Worm (Caenorhabditis elegans) whole organism, L1 larva: ENCODE data around the gene sdz-33.

Source experiments
- C16A3.4 ChIP-seq: fragments of 150-350 bp; optimal IDR thresholded peaks from 2 replicates; lab custom pipeline; 2014; ENCODE audit warnings: missing biosample characterization, missing genetic modification characterization
- C34B4.2 ChIP-seq: sonication (generic microtip); optimal IDR thresholded peaks from 2 replicates; lab custom pipeline; 2017; ENCODE audit warnings: mild to moderate bottlenecking, missing genetic modification characterization, missing compliant biosample characterization
- F16B12.6 ChIP-seq: fragments of 150-350 bp; optimal IDR thresholded peaks from 2 replicates; lab custom pipeline; 2014; ENCODE audit warnings: missing biosample characterization, missing genetic modification characterization
- ceh-63 ChIP-seq: fragments of 200-800 bp; sonication (Bioruptor generic); optimal IDR thresholded peaks from 2 replicates; lab custom pipeline; 2018; ENCODE audit warnings: mild to moderate bottlenecking, missing genetic modification characterization, missing compliant biosample characterization
- ceh-8 ChIP-seq: fragments of 200-800 bp; sonication (Bioruptor generic); optimal IDR thresholded peaks from 2 replicates; lab custom pipeline; 2018; ENCODE audit warnings: mild to moderate bottlenecking, missing genetic modification characterization, moderate library complexity, missing compliant biosample characterization
- ceh-88 ChIP-seq: fragments of 200-800 bp; sonication (Bioruptor generic); IDR thresholded peaks from 2 replicates; pipeline ENCODE4 v1.3.6; 2022; ENCODE audit warnings: missing genetic modification characterization, missing compliant biosample characterization
- ces-1 ChIP-seq: fragments of 150-350 bp; optimal IDR thresholded peaks from 2 replicates; lab custom pipeline; 2014; ENCODE audit warnings: missing biosample characterization, missing genetic modification reagents, missing genetic modification characterization
- dsc-1 ChIP-seq: sonication (generic microtip); optimal IDR thresholded peaks from 2 replicates; lab custom pipeline; 2016; ENCODE audit warnings: mild to moderate bottlenecking, missing genetic modification characterization, missing compliant biosample characterization
- egl-13 ChIP-seq: sonication (generic microtip); optimal IDR thresholded peaks from 2 replicates; lab custom pipeline; 2016; ENCODE audit warnings: missing genotype, missing genetic modification reagents, missing genetic modification characterization, missing compliant biosample characterization
- elt-3 ChIP-seq, 6 experiments: fragments of 150-350 bp in 1 of 6; sonication (generic microtip); optimal IDR thresholded peaks; 2 replicates each; lab custom pipeline; 2017 to 2018; ENCODE audit warnings: missing biosample characterization in 6 of 6, missing genetic modification characterization in 6 of 6, inconsistent platforms in 1 of 6
- fkh-10 ChIP-seq: sonication (generic microtip); optimal IDR thresholded peaks from 2 replicates; lab custom pipeline; 2017; ENCODE audit warnings: missing biosample characterization, missing genetic modification reagents, missing genetic modification characterization
- fkh-4 ChIP-seq: sonication (generic microtip); optimal IDR thresholded peaks from 2 replicates; lab custom pipeline; 2016; ENCODE audit warnings: missing compliant biosample characterization, missing genetic modification characterization, borderline replicate concordance
- fkh-8 ChIP-seq: sonication (generic microtip); optimal IDR thresholded peaks from 2 replicates; lab custom pipeline; 2016; ENCODE audit warnings: mild to moderate bottlenecking, missing genetic modification characterization, missing compliant biosample characterization
- lin-14 ChIP-seq: fragments of 200-800 bp; sonication (Bioruptor generic); optimal IDR thresholded peaks from 2 replicates; lab custom pipeline; 2018; ENCODE audit warnings: mild to moderate bottlenecking, missing genetic modification characterization, moderate library complexity, missing compliant biosample characterization
- lin-15B ChIP-seq: fragments of 150-350 bp; sonication (generic microtip); optimal IDR thresholded peaks from 3 replicates; lab custom pipeline; 2014; ENCODE audit warnings: missing biosample characterization, missing genetic modification characterization
- lin-39 ChIP-seq: fragments of 150-350 bp; optimal IDR thresholded peaks from 2 replicates; lab custom pipeline; 2014; ENCODE audit warnings: missing biosample characterization, missing genetic modification reagents, missing genetic modification characterization
- lir-3 ChIP-seq: sonication (generic microtip); optimal IDR thresholded peaks from 2 replicates; lab custom pipeline; 2016; ENCODE audit warnings: mild to moderate bottlenecking, missing genetic modification characterization, moderate library complexity, missing compliant biosample characterization; ENCODE audit not compliant: poor library complexity
- lsy-2 ChIP-seq, 2 experiments: fragments of 150-350 bp; optimal IDR thresholded peaks; 2 replicates each; lab custom pipeline; 2014; ENCODE audit warnings: missing biosample characterization in 2 of 2, missing genetic modification characterization in 2 of 2
- mab-9 ChIP-seq: fragments of 200-800 bp; sonication (Bioruptor generic); IDR thresholded peaks from 2 replicates; pipeline ENCODE4 v1.3.6; 2022; ENCODE audit warnings: missing genetic modification reagents, missing genetic modification characterization, missing compliant biosample characterization
- mdl-1 ChIP-seq, 2 experiments: fragments of 150-350 bp; optimal IDR thresholded peaks; 2 replicates each; lab custom pipeline; 2014 to 2017; ENCODE audit warnings: missing biosample characterization in 2 of 2, missing genetic modification characterization in 2 of 2, inconsistent platforms in 1 of 2
- mef-2 ChIP-seq: fragments of 150-350 bp; optimal IDR thresholded peaks from 2 replicates; lab custom pipeline; 2014; ENCODE audit warnings: missing biosample characterization, missing genetic modification characterization
- nhr-237 ChIP-seq: fragments of 150-350 bp; optimal IDR thresholded peaks from 2 replicates; lab custom pipeline; 2014; ENCODE audit warnings: missing biosample characterization, missing genetic modification characterization
- nhr-28 ChIP-seq: fragments of 150-350 bp; optimal IDR thresholded peaks from 2 replicates; lab custom pipeline; 2014; ENCODE audit warnings: missing biosample characterization, missing genetic modification characterization
- nhr-71 ChIP-seq: sonication (generic microtip); optimal IDR thresholded peaks from 2 replicates; lab custom pipeline; 2016; ENCODE audit warnings: mild to moderate bottlenecking, missing genetic modification characterization, moderate library complexity, missing compliant biosample characterization
- nhr-76 ChIP-seq: sonication (generic microtip); optimal IDR thresholded peaks from 2 replicates; lab custom pipeline; 2017; ENCODE audit warnings: missing biosample characterization, missing genetic modification characterization
- nhr-77 ChIP-seq: fragments of 150-350 bp; optimal IDR thresholded peaks from 2 replicates; lab custom pipeline; 2014; ENCODE audit warnings: missing biosample characterization, missing genetic modification characterization
- nhr-84 ChIP-seq: sonication (generic microtip); optimal IDR thresholded peaks from 2 replicates; lab custom pipeline; 2017; ENCODE audit warnings: missing biosample characterization, missing genetic modification characterization
- nhr-85 ChIP-seq: sonication (generic microtip); peaks from one replicate; lab custom pipeline; 2016; ENCODE audit warnings: missing genetic modification characterization, inconsistent platforms, missing compliant biosample characterization
- pag-3 ChIP-seq: sonication (generic microtip); optimal IDR thresholded peaks from 2 replicates; lab custom pipeline; 2017; ENCODE audit warnings: missing genetic modification characterization, mild to moderate bottlenecking, missing compliant biosample characterization, antibody characterized with exemption, borderline replicate concordance; ENCODE audit not compliant: insufficient read depth
- pqm-1 ChIP-seq: sonication (generic microtip); optimal IDR thresholded peaks from 3 replicates; lab custom pipeline; 2017; ENCODE audit warnings: missing biosample characterization, missing genetic modification characterization
- rnt-1 ChIP-seq: sonication (generic microtip); optimal IDR thresholded peaks from 2 replicates; lab custom pipeline; 2016; ENCODE audit warnings: mild to moderate bottlenecking, missing genetic modification characterization, moderate library complexity, missing compliant biosample characterization
- snu-23 ChIP-seq: sonication (generic microtip); optimal IDR thresholded peaks from 2 replicates; lab custom pipeline; 2016; ENCODE audit warnings: missing genetic modification characterization, missing compliant biosample characterization
- sox-4 ChIP-seq: sonication (generic microtip); optimal IDR thresholded peaks from 2 replicates; lab custom pipeline; 2016; ENCODE audit warnings: missing genetic modification characterization, missing compliant biosample characterization
- sptf-1 ChIP-seq: fragments of 150-350 bp; optimal IDR thresholded peaks from 2 replicates; lab custom pipeline; 2014; ENCODE audit warnings: missing biosample characterization, missing genetic modification characterization
- sup-37 ChIP-seq: fragments of 200-800 bp; sonication (Bioruptor generic); optimal IDR thresholded peaks from 2 replicates; lab custom pipeline; 2018; ENCODE audit warnings: mild to moderate bottlenecking, missing genetic modification characterization, missing compliant biosample characterization
- swsn-7 ChIP-seq: sonication (generic microtip); optimal IDR thresholded peaks from 2 replicates; lab custom pipeline; 2016; ENCODE audit warnings: missing genetic modification characterization, missing compliant biosample characterization
- tbx-2 ChIP-seq: sonication (generic microtip); optimal IDR thresholded peaks from 2 replicates; lab custom pipeline; 2016; ENCODE audit warnings: missing genetic modification characterization, missing compliant biosample characterization
- tlp-1 ChIP-seq: fragments of 150-350 bp; optimal IDR thresholded peaks from 2 replicates; lab custom pipeline; 2014; ENCODE audit warnings: missing biosample characterization, missing genetic modification characterization
- unc-130 ChIP-seq: fragments of 150-350 bp; optimal IDR thresholded peaks from 2 replicates; lab custom pipeline; 2017; ENCODE audit warnings: missing biosample characterization, missing genetic modification characterization, inconsistent platforms
- unc-30 ChIP-seq: sonication (generic microtip); optimal IDR thresholded peaks from 2 replicates; lab custom pipeline; 2017; ENCODE audit warnings: missing biosample characterization, missing genetic modification characterization
- unc-98 ChIP-seq: fragments of 200-800 bp; sonication (Bioruptor generic); IDR thresholded peaks from 2 replicates; pipeline ENCODE4 v1.3.6; 2022; ENCODE audit warnings: missing genetic modification characterization, missing compliant biosample characterization
- vab-15 ChIP-seq: sonication (generic microtip); optimal IDR thresholded peaks from 2 replicates; lab custom pipeline; 2017; ENCODE audit warnings: missing genotype, mild to moderate bottlenecking, missing genetic modification characterization, missing compliant biosample characterization
- xbp-1 ChIP-seq: sonication (generic microtip); optimal IDR thresholded peaks from 2 replicates; lab custom pipeline; 2016; ENCODE audit warnings: missing genetic modification characterization, missing compliant biosample characterization
- zag-1 ChIP-seq: fragments of 150-350 bp; optimal IDR thresholded peaks from 2 replicates; lab custom pipeline; 2014; ENCODE audit warnings: missing biosample characterization, missing genetic modification characterization
- zip-4 ChIP-seq: fragments of 200-800 bp; sonication (Bioruptor generic); optimal IDR thresholded peaks from 2 replicates; lab custom pipeline; 2018; ENCODE audit warnings: mild to moderate bottlenecking, missing genetic modification characterization, moderate library complexity, missing compliant biosample characterization
- ztf-11 ChIP-seq, 2 experiments: sonication (generic microtip); optimal IDR thresholded peaks; 2 replicates each; lab custom pipeline; 2016 to 2017; ENCODE audit warnings: missing genetic modification characterization in 2 of 2, missing biosample characterization in 1 of 2, missing compliant biosample characterization in 1 of 2

sdz-33 gene

DNA sequence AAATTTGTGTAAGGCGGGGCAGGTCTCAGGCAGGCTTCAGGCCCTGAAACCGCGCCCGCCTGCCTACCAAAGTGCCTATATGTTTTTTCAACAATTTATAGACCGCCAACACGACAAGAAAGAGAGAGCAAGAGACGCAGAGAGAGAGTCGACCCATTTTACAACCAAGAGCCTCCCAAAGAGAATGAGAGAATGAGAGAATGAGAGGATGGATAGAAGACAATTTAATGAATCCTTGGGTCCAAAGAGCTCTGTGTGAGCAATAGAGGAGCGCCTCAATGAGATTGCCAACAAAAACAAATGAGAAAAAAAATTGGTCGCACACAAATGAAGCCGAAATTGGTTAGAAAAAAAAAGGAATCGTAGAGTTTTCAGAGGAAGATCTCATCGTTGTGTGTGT lies 30.6 kb downstream of the sdz-33 start:
- TF ChIP-seq nhr-76 (tag; lab: Kevin White, UChicago) (no peak), F16B12.6 (no peak), rnt-1 (tag; lab: Kevin White, UChicago) (peak; percentile 45), lin-15B (no peak), mab-9 (no peak), mef-2 (tag; lab: Kevin White, UChicago) (no peak), sptf-1 (no peak), sox-4 (no peak), ces-1 (GFP tag; lab: Kevin White, UChicago) (no peak), C34B4.2 (tag; lab: Kevin White, UChicago) (no peak), zip-4 (GFP tag; lab: Kevin White, UChicago) (no peak), sup-37 (GFP tag; lab: Kevin White, UChicago) (no peak), fkh-4 (tag; lab: Kevin White, UChicago) (no peak), snu-23 (GFP tag; lab: Kevin White, UChicago) (peak; percentile 19), lin-39 (tag; lab: Kevin White, UChicago) (no peak), dsc-1 (peak; percentile 20), unc-130 (tag; lab: Kevin White, UChicago) (no peak), tbx-2 (tag; lab: Kevin White, UChicago) (peak; percentile 14), unc-30 (no peak), fkh-8 (tag; lab: Kevin White, UChicago) (no peak), zag-1 (tag; lab: Kevin White, UChicago) (no peak), xbp-1 (tag; lab: Kevin White, UChicago) (no peak), pag-3 (tag; lab: Kevin White, UChicago) (no peak), nhr-77 (no peak), vab-15 (tag; lab: Kevin White, UChicago) (no peak), ceh-88 (no peak), egl-13 (tag; lab: Kevin White, UChicago) (no peak), nhr-237 (no peak), nhr-28 (tag; lab: Kevin White, UChicago) (no peak), fkh-10 (GFP tag; lab: Kevin White, UChicago) (no peak), swsn-7 (tag; lab: Kevin White, UChicago) (no peak), ceh-63 (GFP tag; lab: Kevin White, UChicago) (no peak), ztf-11 (tag; optimal IDR thresholded peaks at IDR 0.05; lab: Kevin White, UChicago) (no peak), nhr-84 (tag; lab: Kevin White, UChicago) (no peak), nhr-85 (tag; lab: Kevin White, UChicago) (no peak), ceh-8 (GFP tag; lab: Kevin White, UChicago) (no peak), lir-3 (no peak), lsy-2 (tag; optimal IDR thresholded peaks at IDR 0.05; lab: Kevin White, UChicago) (peak; percentile 14 to 42), tlp-1 (tag; lab: Kevin White, UChicago) (no peak), C16A3.4 (tag; lab: Kevin White, UChicago) (no peak), pqm-1 (tag; lab: Kevin White, UChicago) (no peak), mdl-1 (tag; optimal IDR thresholded peaks at IDR 0.05; lab: Kevin White, UChicago) (no peak), nhr-71 (peak; percentile 50), lin-14 (GFP tag; lab: Kevin White, UChicago) (peak; percentile 50)
- TF ChIP-seq, all 84 proteins: peak for 7

DNA sequence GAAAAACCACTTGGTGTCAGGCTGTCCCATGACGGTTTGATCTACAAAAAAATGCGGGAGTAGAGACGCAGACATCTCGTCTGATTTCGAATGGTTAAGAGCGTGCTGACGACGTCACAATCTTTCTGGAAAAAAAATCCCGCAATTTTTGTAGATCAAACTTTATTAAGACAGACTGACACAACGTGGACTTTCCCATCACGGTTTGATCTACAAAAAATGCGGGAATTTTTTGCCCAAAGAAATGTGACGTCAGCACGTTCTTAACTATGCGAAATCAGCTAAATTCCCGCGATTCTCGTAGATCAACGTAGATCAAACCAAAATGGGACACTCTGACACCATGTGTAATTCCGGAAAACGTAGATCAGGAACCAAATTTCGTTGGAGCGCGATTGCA lies 31.2 kb downstream of the sdz-33 start:
- no peak for TF ChIP-seq unc-98
- no peak for TF ChIP-seq elt-3 (tag; optimal IDR thresholded peaks at IDR 0.05; lab: Kevin White, UChicago)
- no peak for TF ChIP-seq lin-39 (tag; lab: Kevin White, UChicago)
- TF ChIP-seq mab-9 = no peak
